Worm (Caenorhabditis elegans): ENCODE measurements around the gene srh-5.

- no peak for TF ChIP-seq unc-130 (tag; optimal IDR thresholded peaks at IDR 0.05)
- TF ChIP-seq snpc-4 (tag; optimal IDR thresholded peaks at IDR 0.05), result no peak
These were observed 30.6 kb upstream of the srh-5 start, which contains the start of gene irld-11 for ce11 chrV:1654845-1655244.
